Worm (Caenorhabditis elegans) whole organism, L3 larva: ENCODE results near the gene C35A5.4.

ENCODE experiments used
- jun-1 ChIP-seq: fragments of 150-350 bp; optimal IDR thresholded peaks from 2 replicates; lab custom pipeline; 2014; ENCODE audit warnings: missing biosample characterization, missing genetic modification reagents, missing genetic modification characterization
- mdl-1 ChIP-seq: fragments of 150-350 bp; optimal IDR thresholded peaks from 2 replicates; lab custom pipeline; 2014; ENCODE audit warnings: missing biosample characterization, missing genetic modification characterization

ce11 chrV:10475421-10475820 is 21.4 kb upstream of the C35A5.4 start:
- TF ChIP-seq jun-1 (tag; lab: Kevin White, UChicago) (no peak), mdl-1 (no peak)
